Worm (Caenorhabditis elegans) whole organism, late embryonic: ENCODE data around the gene ced-7.
A peak's percentile ranks its signal among the peaks of the same experiment; 100 is the strongest.

Experiments used
- C08G9.2 ChIP-seq: sonication (generic microtip); optimal IDR thresholded peaks from 2 replicates; lab custom pipeline; 2016; ENCODE audit warnings: mild to moderate bottlenecking, missing genetic modification characterization, moderate library complexity, missing compliant biosample characterization
- F13H6.1 ChIP-seq: sonication (generic microtip); optimal IDR thresholded peaks from 2 replicates; lab custom pipeline; 2016; ENCODE audit warnings: missing genetic modification characterization, missing compliant biosample characterization
- K02D7.2 ChIP-seq: sonication (generic microtip); optimal IDR thresholded peaks from 2 replicates; lab custom pipeline; 2017; ENCODE audit warnings: mild to moderate bottlenecking, missing genetic modification characterization, missing compliant biosample characterization
- K09A11.1 ChIP-seq: sonication (generic microtip); optimal IDR thresholded peaks from 2 replicates; lab custom pipeline; 2017; ENCODE audit warnings: antibody characterized with exemption, mild to moderate bottlenecking, missing genetic modification characterization, missing compliant biosample characterization; ENCODE audit not compliant: insufficient read depth
- ahr-1 ChIP-seq: sonication (generic microtip); optimal IDR thresholded peaks from 2 replicates; lab custom pipeline; 2016; ENCODE audit warnings: missing genetic modification characterization, missing compliant biosample characterization
- ama-1 ChIP-seq: fragments of 150-350 bp; optimal IDR thresholded peaks from 2 replicates; lab custom pipeline; 2014
- ceh-14 ChIP-seq: sonication (generic microtip); optimal IDR thresholded peaks from 2 replicates; lab custom pipeline; 2016; ENCODE audit warnings: missing genotype, missing genetic modification characterization, missing compliant biosample characterization
- ceh-18 ChIP-seq: sonication (generic microtip); optimal IDR thresholded peaks from 2 replicates; lab custom pipeline; 2016; ENCODE audit warnings: missing genetic modification characterization, missing compliant biosample characterization
- ceh-19 ChIP-seq: fragments of 200-800 bp; sonication (Bioruptor generic); optimal IDR thresholded peaks from 2 replicates; lab custom pipeline; 2018; ENCODE audit warnings: mild to moderate bottlenecking, missing genetic modification characterization, missing compliant biosample characterization
- ceh-2 ChIP-seq: sonication (generic microtip); optimal IDR thresholded peaks from 2 replicates; lab custom pipeline; 2016; ENCODE audit warnings: missing genotype, missing genetic modification characterization, missing compliant biosample characterization
- ceh-24 ChIP-seq: sonication (generic microtip); optimal IDR thresholded peaks from 2 replicates; lab custom pipeline; 2016; ENCODE audit warnings: mild to moderate bottlenecking, missing genetic modification characterization, missing compliant biosample characterization
- ceh-31 ChIP-seq: sonication (generic microtip); optimal IDR thresholded peaks from 2 replicates; lab custom pipeline; 2016; ENCODE audit warnings: missing genetic modification characterization, missing compliant biosample characterization
- ceh-34 ChIP-seq: sonication (generic microtip); optimal IDR thresholded peaks from 2 replicates; lab custom pipeline; 2016; ENCODE audit warnings: mild to moderate bottlenecking, missing genetic modification characterization, missing compliant biosample characterization
- ceh-45 ChIP-seq: fragments of 200-800 bp; sonication (Bioruptor generic); IDR thresholded peaks from 2 replicates; pipeline ENCODE4 v1.3.6; 2022; ENCODE audit warnings: missing genetic modification reagents, missing genetic modification characterization, missing compliant biosample characterization
- ceh-48 ChIP-seq: sonication (generic microtip); optimal IDR thresholded peaks from 2 replicates; lab custom pipeline; 2016; ENCODE audit warnings: missing genetic modification characterization, inconsistent platforms, missing compliant biosample characterization
- elt-2 ChIP-seq: sonication (generic microtip); optimal IDR thresholded peaks from 2 replicates; lab custom pipeline; 2016; ENCODE audit warnings: missing genetic modification reagents, missing genetic modification characterization, missing compliant biosample characterization
- elt-4 ChIP-seq: sonication (generic microtip); optimal IDR thresholded peaks from 2 replicates; lab custom pipeline; 2016; ENCODE audit warnings: missing genetic modification characterization, missing compliant biosample characterization
- ets-4 ChIP-seq: sonication (generic microtip); optimal IDR thresholded peaks from 2 replicates; lab custom pipeline; 2016; ENCODE audit warnings: missing genetic modification characterization, missing compliant biosample characterization
- gmeb-2 ChIP-seq: sonication (generic microtip); optimal IDR thresholded peaks from 2 replicates; lab custom pipeline; 2016; ENCODE audit warnings: missing genetic modification characterization, inconsistent platforms, missing compliant biosample characterization
- hlh-30 ChIP-seq: sonication (generic microtip); optimal IDR thresholded peaks from 2 replicates; lab custom pipeline; 2017; ENCODE audit warnings: antibody characterized with exemption, missing genetic modification characterization, missing compliant biosample characterization; ENCODE audit not compliant: insufficient read depth
- lim-6 ChIP-seq: sonication (generic microtip); optimal IDR thresholded peaks from 2 replicates; lab custom pipeline; 2016; ENCODE audit warnings: missing genetic modification characterization, missing compliant biosample characterization
- madf-2 ChIP-seq: sonication (generic microtip); optimal IDR thresholded peaks from 2 replicates; lab custom pipeline; 2017; ENCODE audit warnings: missing genetic modification characterization, missing compliant biosample characterization
- mec-3 ChIP-seq: sonication (generic microtip); optimal IDR thresholded peaks from 2 replicates; lab custom pipeline; 2016; ENCODE audit warnings: borderline replicate concordance, missing genetic modification characterization, missing compliant biosample characterization
- nfya-1 ChIP-seq: sonication (generic microtip); optimal IDR thresholded peaks from 2 replicates; lab custom pipeline; 2017; ENCODE audit warnings: missing genetic modification characterization, mild to moderate bottlenecking, missing compliant biosample characterization, antibody characterized with exemption, moderate library complexity
- nhr-11 ChIP-seq: fragments of 150-350 bp; optimal IDR thresholded peaks from 2 replicates; lab custom pipeline; 2014; ENCODE audit warnings: missing biosample characterization, missing genetic modification characterization
- nhr-232 ChIP-seq: sonication (generic microtip); optimal IDR thresholded peaks from 2 replicates; lab custom pipeline; 2016; ENCODE audit warnings: missing genetic modification characterization, missing compliant biosample characterization
- npax-4 ChIP-seq: sonication (generic microtip); optimal IDR thresholded peaks from 2 replicates; lab custom pipeline; 2016; ENCODE audit warnings: missing genetic modification characterization, missing compliant biosample characterization
- pat-9 ChIP-seq: fragments of 200-800 bp; sonication (Bioruptor generic); optimal IDR thresholded peaks from 2 replicates; lab custom pipeline; 2018; ENCODE audit warnings: mild to moderate bottlenecking, missing genetic modification characterization, moderate library complexity, missing compliant biosample characterization
- rnt-1 ChIP-seq: sonication (generic microtip); optimal IDR thresholded peaks from 2 replicates; lab custom pipeline; 2016; ENCODE audit warnings: missing genetic modification characterization, missing compliant biosample characterization
- sdc-2 ChIP-seq: sonication (generic microtip); optimal IDR thresholded peaks from 2 replicates; lab custom pipeline; 2016; ENCODE audit warnings: missing genotype, missing genetic modification characterization, missing compliant biosample characterization
- sox-2 ChIP-seq: fragments of 200-800 bp; sonication (Bioruptor generic); IDR thresholded peaks from 2 replicates; pipeline ENCODE4 v1.3.6; 2022; ENCODE audit warnings: missing genetic modification reagents, missing genetic modification characterization, missing compliant biosample characterization
- tbx-2 ChIP-seq: sonication (generic microtip); optimal IDR thresholded peaks from 2 replicates; lab custom pipeline; 2016; ENCODE audit warnings: missing genetic modification characterization, missing compliant biosample characterization
- ttx-3 ChIP-seq: sonication (generic microtip); optimal IDR thresholded peaks from 2 replicates; lab custom pipeline; 2016; ENCODE audit warnings: missing genetic modification reagents, missing genetic modification characterization, missing compliant biosample characterization
- unc-42 ChIP-seq: sonication (generic microtip); optimal IDR thresholded peaks from 2 replicates; lab custom pipeline; 2016; ENCODE audit warnings: missing genotype, missing genetic modification characterization, missing compliant biosample characterization
- unc-55 ChIP-seq: sonication (generic microtip); optimal IDR thresholded peaks from 2 replicates; lab custom pipeline; 2017; ENCODE audit warnings: missing biosample characterization, missing genetic modification reagents, missing genetic modification characterization
- zip-5 ChIP-seq: sonication (generic microtip); optimal IDR thresholded peaks from 2 replicates; lab custom pipeline; 2016; ENCODE audit warnings: missing genetic modification characterization, missing compliant biosample characterization

ced-7 gene

ce11 chrIII:9538655-9539155 is 41.2 kb downstream of the ced-7 start, which contains the start of gene ZK1098.3:
TSS of gene ZK1098.3 (minus strand) at chrIII:9538705.
- TF ChIP-seq lim-6 (no peak), ceh-48 (tag; lab: Kevin White, UChicago) (peak; percentile 84), unc-55 (GFP tag; lab: Kevin White, UChicago) (peak; percentile 2), ceh-45 (no peak), hlh-30 (no peak)

ce11 chrIII:9528824-9529223 is 51.1 kb downstream of the ced-7 start, which contains the start of gene ZK1098.2:
TSS of gene ZK1098.2 (plus strand) at chrIII:9529159.
- TF ChIP-seq ceh-48 (tag; lab: Kevin White, UChicago) (peak; percentile 76), lim-6 (no peak)

- TF ChIP-seq sdc-2 (tag; lab: Kevin White, UChicago): no peak
- no peak for TF ChIP-seq rnt-1 (tag; lab: Kevin White, UChicago)
- TF ChIP-seq unc-55 (GFP tag; lab: Kevin White, UChicago): no peak
- TF ChIP-seq zip-5 (tag; lab: Kevin White, UChicago): no peak
- no peak for TF ChIP-seq C08G9.2
- TF ChIP-seq ceh-19 (GFP tag; lab: Kevin White, UChicago): no peak
- no peak for TF ChIP-seq F13H6.1 (tag; lab: Kevin White, UChicago)
- TF ChIP-seq gmeb-2 (tag; lab: Kevin White, UChicago): no peak
- TF ChIP-seq sox-2: no peak
- no peak for TF ChIP-seq ets-4 (tag; lab: Kevin White, UChicago)
- no peak for TF ChIP-seq tbx-2
Observed at ce11 chrIII:9526851-9527250, 53.0 kb downstream of the ced-7 start, which contains the start of gene ZK1098.6. TSS of gene ZK1098.6 (plus strand) at chrIII:9527151.

ce11 chrIII:9525252-9525651 is 54.6 kb downstream of the ced-7 start, which contains the start of gene trpp-3:
TSS of gene trpp-3 (plus strand) at chrIII:9525552.
- no peak for TF ChIP-seq unc-55 (GFP tag; lab: Kevin White, UChicago)
- no peak for TF ChIP-seq ama-1
- TF ChIP-seq madf-2 (tag; lab: Kevin White, UChicago): no peak

DNA sequence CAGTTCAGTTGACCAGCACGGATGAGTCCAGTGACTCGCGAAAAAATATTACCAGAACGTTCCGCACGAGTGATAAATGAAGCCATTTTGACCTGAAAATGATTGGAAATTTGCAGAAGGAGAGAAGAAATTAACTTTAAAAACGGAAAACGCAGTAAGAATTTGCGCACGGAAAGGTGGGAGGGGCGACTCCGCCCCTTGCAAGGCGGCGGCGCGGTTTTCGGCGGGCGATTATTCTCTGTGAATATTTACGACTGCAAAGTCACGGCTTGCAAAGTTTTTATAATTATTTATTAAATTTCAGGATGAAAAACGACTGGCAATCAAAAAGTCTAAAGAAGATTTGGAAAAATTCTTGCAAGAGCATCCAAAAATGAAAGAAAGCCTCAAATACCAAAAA is 56.3 kb downstream of the ced-7 start, which contains the start of gene mrps-23:
mrps-23 (minus strand) TSS at position 92 of the 400 bp plus-strand sequence.
- TF ChIP-seq nfya-1 (tag; lab: Kevin White, UChicago) (peak; percentile 11), ceh-24 (tag; lab: Kevin White, UChicago) (no peak), unc-42 (tag; lab: Kevin White, UChicago) (peak; percentile 6), ceh-2 (no peak), elt-4 (tag; lab: Kevin White, UChicago) (no peak), nhr-232 (tag; lab: Kevin White, UChicago) (no peak), mec-3 (tag; lab: Kevin White, UChicago) (no peak), K09A11.1 (no peak), ceh-18 (peak; percentile 16), elt-2 (tag; lab: Kevin White, UChicago) (no peak)
- TF ChIP-seq, all 69 proteins: peak for 3

DNA sequence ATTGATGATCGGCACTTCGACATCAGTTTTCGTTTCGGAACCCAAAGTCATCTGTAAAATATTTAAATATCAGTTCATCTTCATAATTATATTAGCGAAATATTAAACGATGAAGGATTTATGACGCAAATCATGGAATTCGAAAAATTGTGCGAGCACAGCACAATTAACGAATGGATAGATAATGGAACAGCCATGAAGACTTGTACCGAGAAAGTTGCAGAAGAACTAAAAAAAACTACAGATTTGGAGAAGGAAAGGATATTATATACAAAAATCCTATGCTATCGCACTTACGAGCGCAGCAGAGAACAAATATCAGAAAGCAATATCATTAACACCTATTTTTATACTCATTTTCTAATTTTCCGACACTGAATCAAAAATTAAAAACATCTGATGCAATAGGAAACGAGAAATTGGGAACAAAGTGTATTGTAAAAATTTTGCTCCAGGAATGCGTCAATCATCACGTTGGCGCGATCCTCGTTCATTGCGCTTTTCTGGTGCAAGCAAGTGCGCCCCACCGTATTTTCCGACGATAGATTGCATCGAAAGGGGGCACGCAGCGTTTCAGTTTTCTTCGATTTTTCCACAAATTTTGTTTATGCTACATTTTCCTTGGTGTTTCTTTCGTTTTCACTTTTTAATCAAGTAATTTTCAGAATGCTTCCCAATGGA is 58.3 kb downstream of the ced-7 start, which contains the start of the genes clu-1 and prp-40:
clu-1 (minus strand) TSS at position 51 of the 681 bp plus-strand sequence.
prp-40 (plus strand) TSS at position 666 of the 681 bp plus-strand sequence.
- TF ChIP-seq ceh-34 (tag; lab: Kevin White, UChicago) (peak; percentile 5), K02D7.2 (tag; lab: Kevin White, UChicago) (no peak), ceh-45 (no peak), elt-2 (tag; lab: Kevin White, UChicago) (peak; percentile 34), gmeb-2 (tag; lab: Kevin White, UChicago) (no peak), nhr-11 (tag; lab: Kevin White, UChicago) (no peak), unc-42 (tag; lab: Kevin White, UChicago) (peak; percentile 75), hlh-30 (peak; percentile 17), nfya-1 (tag; lab: Kevin White, UChicago) (peak; percentile 73), ceh-48 (tag; lab: Kevin White, UChicago) (peak; percentile 35), ahr-1 (no peak), npax-4 (no peak), ttx-3 (no peak), ama-1 (no peak), pat-9 (tag; lab: Kevin White, UChicago) (no peak), ceh-31 (tag; lab: Kevin White, UChicago) (peak; percentile 50), ceh-14 (tag; lab: Kevin White, UChicago) (no peak), lim-6 (no peak), tbx-2 (peak; percentile 61), unc-55 (GFP tag; lab: Kevin White, UChicago) (peak; percentile 56), ceh-18 (peak; percentile 67), mec-3 (tag; lab: Kevin White, UChicago) (no peak)
